Fruit fly (Drosophila melanogaster) whole organism, embryonic: ENCODE data around the gene CG13896.

ENCODE experiments used
- B-H1 ChIP-seq: fragments of 200-800 bp; sonication (Bioruptor generic); IDR thresholded peaks from 3 replicates; pipeline ENCODE4 v1.3.6; 2022; ENCODE audit warnings: missing biosample characterization, missing genetic modification characterization
- BEAF-32 ChIP-seq: fragments of 200-800 bp; sonication (Bioruptor generic); optimal IDR thresholded peaks from 3 replicates; lab custom pipeline; 2017; ENCODE audit warnings: missing biosample characterization, missing genetic modification characterization, mild to moderate bottlenecking, moderate library complexity, missing genetic modification reagents
- CG10959 ChIP-seq: fragments of 200-800 bp; sonication (Bioruptor generic); IDR thresholded peaks from 2 replicates; pipeline ENCODE4 v1.3.6; 2022; ENCODE audit warnings: missing biosample characterization, missing genetic modification characterization
- CG12391 ChIP-seq: fragments of 200-800 bp; sonication (Bioruptor generic); optimal IDR thresholded peaks from 3 replicates; lab custom pipeline; 2018; ENCODE audit warnings: missing biosample characterization, mild to moderate bottlenecking, missing genetic modification characterization, moderate library complexity
- CG15479 ChIP-seq: fragments of 200-800 bp; sonication (Bioruptor generic); optimal IDR thresholded peaks from 3 replicates; lab custom pipeline; 2019; ENCODE audit warnings: missing biosample characterization, mild to moderate bottlenecking, missing genetic modification characterization, moderate library complexity
- CG18476 ChIP-seq: fragments of 200-800 bp; sonication (Bioruptor generic); optimal IDR thresholded peaks from 2 replicates; lab custom pipeline; 2016; ENCODE audit warnings: missing biosample characterization, mild to moderate bottlenecking, missing genetic modification characterization
- CG18599 ChIP-seq: fragments of 200-800 bp; sonication (Bioruptor generic); optimal IDR thresholded peaks from 3 replicates; lab custom pipeline; 2017; ENCODE audit warnings: missing biosample characterization, missing genetic modification characterization, mild to moderate bottlenecking, moderate library complexity, missing genetic modification reagents
- CG3281 ChIP-seq: fragments of 200-800 bp; sonication (Bioruptor generic); optimal IDR thresholded peaks from 3 replicates; lab custom pipeline; 2017; ENCODE audit warnings: missing biosample characterization, mild to moderate bottlenecking, missing genetic modification characterization
- CG4730 ChIP-seq: fragments of 200-800 bp; sonication (Bioruptor generic); IDR thresholded peaks from 2 replicates; pipeline ENCODE4 v1.3.6; 2022; ENCODE audit warnings: missing biosample characterization, missing genetic modification characterization
- CG6272 ChIP-seq: fragments of 200-800 bp; sonication (Bioruptor generic); IDR thresholded peaks from 2 replicates; pipeline ENCODE4 v1.3.6; 2022; ENCODE audit warnings: missing biosample characterization, missing genetic modification characterization
- CG6765 ChIP-seq: fragments of 200-800 bp; sonication (Bioruptor generic); optimal IDR thresholded peaks from 3 replicates; lab custom pipeline; 2017; ENCODE audit warnings: missing biosample characterization, mild to moderate bottlenecking, missing genetic modification characterization
- CG7786 ChIP-seq: fragments of 200-800 bp; sonication (Bioruptor generic); optimal IDR thresholded peaks from 2 replicates; lab custom pipeline; 2016; ENCODE audit warnings: missing biosample characterization, missing genetic modification characterization
- Eip74EF ChIP-seq, 2 experiments: fragments of 200-800 bp in 1 of 2; fragments of >200 bp in 1 of 2; sonication (Bioruptor generic) in 1 of 2; optimal IDR thresholded peaks; 2 replicates each; lab custom pipeline; 2017 to 2019; ENCODE audit warnings: missing biosample characterization in 2 of 2, missing genetic modification characterization in 2 of 2, mild to moderate bottlenecking in 1 of 2, moderate library complexity in 1 of 2
- Ets65A ChIP-seq: fragments of 200-800 bp; sonication (Bioruptor generic); peaks from one replicate; lab custom pipeline; 2016; ENCODE audit warnings: missing biosample characterization, missing genetic modification characterization
- HLH4C ChIP-seq: fragments of 200-800 bp; sonication (Bioruptor generic); IDR thresholded peaks from 3 replicates; pipeline ENCODE4 v1.3.6; 2022; ENCODE audit warnings: missing biosample characterization, missing genetic modification characterization; ENCODE audit not compliant: partially characterized antibody
- Kr ChIP-seq: fragments of 200-800 bp; sonication (Bioruptor generic); optimal IDR thresholded peaks from 2 replicates; lab custom pipeline; 2017; ENCODE audit warnings: missing biosample characterization, mild to moderate bottlenecking, missing genetic modification characterization
- Lpt ChIP-seq: fragments of >200 bp; optimal IDR thresholded peaks from 2 replicates; lab custom pipeline; 2018; ENCODE audit warnings: missing biosample characterization, missing genetic modification characterization
- NK7.1 ChIP-seq: fragments of 200-800 bp; sonication (Bioruptor generic); optimal IDR thresholded peaks from 3 replicates; lab custom pipeline; 2016; ENCODE audit warnings: missing biosample characterization, missing genetic modification characterization
- ara ChIP-seq: fragments of 200-800 bp; sonication (Bioruptor generic); IDR thresholded peaks from 2 replicates; pipeline ENCODE4 v1.3.6; 2022; ENCODE audit warnings: missing biosample characterization, missing genetic modification characterization
- chm ChIP-seq: fragments of 200-800 bp; sonication (Bioruptor generic); IDR thresholded peaks from 2 replicates; pipeline ENCODE4 v1.3.6; 2022; ENCODE audit warnings: missing biosample characterization, missing genetic modification characterization
- corto ChIP-seq: fragments of 200-800 bp; sonication (Bioruptor generic); optimal IDR thresholded peaks from 2 replicates; lab custom pipeline; 2016; ENCODE audit warnings: missing biosample characterization, mild to moderate bottlenecking, missing genetic modification characterization, moderate library complexity
- eyg ChIP-seq: fragments of 200-800 bp; sonication (Bioruptor generic); optimal IDR thresholded peaks from 3 replicates; lab custom pipeline; 2016; ENCODE audit warnings: missing biosample characterization, missing genetic modification characterization
- fd102C ChIP-seq: fragments of 200-800 bp; sonication (Bioruptor generic); optimal IDR thresholded peaks from 2 replicates; lab custom pipeline; 2018; ENCODE audit warnings: missing biosample characterization, mild to moderate bottlenecking, missing genetic modification characterization, moderate library complexity
- fd96Cb ChIP-seq: fragments of 200-800 bp; sonication (Bioruptor generic); optimal IDR thresholded peaks from 2 replicates; lab custom pipeline; 2018; ENCODE audit warnings: missing biosample characterization, mild to moderate bottlenecking, missing genetic modification characterization, moderate library complexity
- gfzf ChIP-seq: fragments of 200-800 bp; sonication (Bioruptor generic); optimal IDR thresholded peaks from 2 replicates; lab custom pipeline; 2016; ENCODE audit warnings: missing biosample characterization, mild to moderate bottlenecking, missing genetic modification characterization, moderate library complexity
- grau ChIP-seq: fragments of 200-800 bp; optimal IDR thresholded peaks from 3 replicates; lab custom pipeline; 2019; ENCODE audit warnings: missing biosample characterization, mild to moderate bottlenecking, missing genetic modification characterization, moderate library complexity
- hkb ChIP-seq, 2 experiments: fragments of 200-800 bp in 1 of 2; fragments of >200 bp in 1 of 2; sonication (Bioruptor generic) in 1 of 2; IDR thresholded peaks in 1 of 2; optimal IDR thresholded peaks in 1 of 2; 2 replicates each; pipeline versions ENCODE4 v1.3.6 to Lab custom; 2017 to 2022; ENCODE audit warnings: missing biosample characterization in 1 of 2, missing genetic modification characterization in 1 of 2
- kni ChIP-seq: fragments of 200-800 bp; sonication (Bioruptor generic); optimal IDR thresholded peaks from 3 replicates; lab custom pipeline; 2017; ENCODE audit warnings: mild to moderate bottlenecking, missing biosample characterization, missing genetic modification reagents, missing genetic modification characterization
- lbe ChIP-seq: fragments of 200-800 bp; sonication (Bioruptor generic); optimal IDR thresholded peaks from 2 replicates; lab custom pipeline; 2016; ENCODE audit warnings: missing biosample characterization, mild to moderate bottlenecking, missing genetic modification characterization
- org-1 ChIP-seq: fragments of 200-800 bp; sonication (Bioruptor generic); optimal IDR thresholded peaks from 2 replicates; lab custom pipeline; 2017; ENCODE audit warnings: missing biosample characterization, missing genetic modification characterization
- pan ChIP-seq, 4 experiments: fragments of >200 bp in 3 of 4; fragments of 200-800 bp in 1 of 4; sonication (Bioruptor generic) in 1 of 4; optimal IDR thresholded peaks in 3 of 4; IDR thresholded peaks in 1 of 4; 2 replicates each; pipeline versions ENCODE4 v1.3.6 to Lab custom; 2017 to 2022; ENCODE audit warnings: missing biosample characterization in 2 of 4, missing genetic modification characterization in 2 of 4, mixed read lengths in 1 of 4
- pros ChIP-seq: fragments of 200-800 bp; sonication (Bioruptor generic); optimal IDR thresholded peaks from 3 replicates; lab custom pipeline; 2019; ENCODE audit warnings: missing biosample characterization, mild to moderate bottlenecking, missing genetic modification characterization, moderate library complexity
- sens ChIP-seq: fragments of 200-800 bp; sonication (Bioruptor generic); peaks from one replicate; lab custom pipeline; 2016; ENCODE audit warnings: missing biosample characterization, missing genetic modification characterization
- sqz ChIP-seq: fragments of 200-800 bp; sonication (Bioruptor generic); optimal IDR thresholded peaks from 3 replicates; lab custom pipeline; 2018; ENCODE audit warnings: missing biosample characterization, mild to moderate bottlenecking, missing genetic modification characterization
- tll ChIP-seq, 2 experiments: fragments of 200-800 bp in 1 of 2; fragments of >200 bp in 1 of 2; sonication (Bioruptor generic) in 1 of 2; optimal IDR thresholded peaks; 2 replicates each; lab custom pipeline; 2017 to 2019; ENCODE audit warnings: missing biosample characterization in 2 of 2, missing genetic modification characterization in 2 of 2, mild to moderate bottlenecking in 1 of 2, moderate library complexity in 1 of 2
- trem ChIP-seq: fragments of 200-800 bp; optimal IDR thresholded peaks from 3 replicates; lab custom pipeline; 2019; ENCODE audit warnings: missing biosample characterization, mild to moderate bottlenecking, missing genetic modification characterization, moderate library complexity
- vfl ChIP-seq: fragments of 200-800 bp; sonication (Bioruptor generic); optimal IDR thresholded peaks from 2 replicates; lab custom pipeline; 2016; ENCODE audit warnings: missing biosample characterization, missing genetic modification characterization
- z ChIP-seq: fragments of 200-800 bp; sonication (Bioruptor generic); IDR thresholded peaks from 3 replicates; pipeline ENCODE4 v1.3.6; 2022; ENCODE audit warnings: missing biosample characterization, missing genetic modification characterization
- zen ChIP-seq: fragments of 200-800 bp; sonication (Bioruptor generic); optimal IDR thresholded peaks from 3 replicates; lab custom pipeline; 2018; ENCODE audit warnings: missing biosample characterization, mild to moderate bottlenecking, missing genetic modification characterization, moderate library complexity
- zf30C ChIP-seq: fragments of 200-800 bp; sonication (Bioruptor generic); optimal IDR thresholded peaks from 3 replicates; lab custom pipeline; 2018; ENCODE audit warnings: missing biosample characterization, mild to moderate bottlenecking, missing genetic modification characterization

CG13896 gene

DNA sequence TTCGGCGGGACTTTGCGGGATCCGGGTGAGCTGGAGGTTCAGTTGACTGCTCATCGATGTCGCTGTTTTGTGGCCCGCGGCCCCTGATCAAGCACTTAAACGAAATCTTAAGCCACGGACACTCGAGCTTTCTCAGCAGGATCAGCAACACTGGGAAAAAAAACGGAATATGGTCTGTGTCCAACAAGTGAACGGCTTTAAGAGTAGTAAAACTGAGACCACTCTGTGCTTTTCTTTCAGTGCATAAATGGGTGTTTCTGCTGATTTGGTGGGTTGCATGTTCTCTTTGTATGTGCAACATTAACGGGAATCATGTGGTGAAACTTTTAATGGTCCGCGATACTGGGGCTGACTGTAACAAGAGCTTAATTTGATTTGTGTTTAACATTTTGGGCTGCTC lies 17.7 kb upstream of the CG13896 start:
- TF ChIP-seq NK7.1 (GFP tag; lab: Kevin White, UChicago), result no peak
- TF ChIP-seq hkb (optimal IDR thresholded peaks at IDR 0.05; lab: Kevin White, UChicago), result peak; percentile 8
- no peak for TF ChIP-seq hkb (GFP tag; IDR thresholded peaks at IDR 0.05; lab: Robert Waterston, UW)

DNA sequence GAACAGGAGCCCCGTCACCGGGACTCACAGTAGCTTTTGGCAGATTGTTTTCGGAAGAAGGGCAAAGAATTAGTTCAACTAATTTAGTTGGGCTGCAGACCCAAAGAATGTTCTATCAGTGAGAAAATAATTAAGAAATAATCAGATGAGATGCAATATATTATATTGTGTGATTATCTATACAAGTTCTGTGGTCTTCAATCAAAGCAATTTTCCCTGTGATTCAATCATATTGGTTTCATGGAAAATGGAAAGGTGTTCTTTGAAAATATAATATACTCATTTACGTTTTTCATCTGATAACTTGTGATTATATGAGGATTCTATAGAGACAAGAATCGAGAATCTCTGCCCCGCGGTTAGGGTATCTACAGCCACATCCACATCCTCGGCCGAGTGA lies 16.9 kb upstream of the CG13896 start:
- peak; percentile 49 for TF ChIP-seq sens (GFP tag; lab: Kevin White, UChicago)
- TF ChIP-seq CG6765 (GFP tag; lab: Kevin White, UChicago), result no peak

DNA sequence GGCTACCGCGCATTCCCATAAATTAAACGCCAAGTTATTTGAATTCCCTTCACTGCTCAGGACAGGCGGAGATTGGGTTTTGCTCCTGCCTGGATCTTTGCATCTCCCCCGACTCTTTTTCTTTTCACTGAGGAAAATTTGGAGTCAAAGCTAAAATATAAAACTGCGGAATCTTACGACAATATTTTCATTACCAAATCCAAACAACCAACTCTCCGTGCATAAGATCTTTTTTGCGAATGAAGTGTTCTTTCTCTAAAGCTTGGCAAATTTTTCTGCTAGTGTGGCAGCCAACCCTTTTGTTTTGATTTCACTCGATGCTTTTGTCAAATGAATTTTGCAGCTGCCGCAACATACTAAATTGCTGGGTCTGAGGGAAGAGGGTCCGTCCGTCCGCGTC lies 16.2 kb upstream of the CG13896 start:
- TF ChIP-seq lbe (GFP tag; lab: Kevin White, UChicago), result peak; percentile 85
- TF ChIP-seq corto (GFP tag; lab: Kevin White, UChicago), result peak; percentile 81
- peak; percentile 70 for TF ChIP-seq Ets65A (GFP tag; lab: Kevin White, UChicago)
- no peak for TF ChIP-seq BEAF-32 (GFP tag; lab: Kevin White, UChicago)
- TF ChIP-seq sqz, result no peak
- TF ChIP-seq fd102C (GFP tag; lab: Kevin White, UChicago), result no peak
- TF ChIP-seq, all 482 proteins: peak for 3

DNA sequence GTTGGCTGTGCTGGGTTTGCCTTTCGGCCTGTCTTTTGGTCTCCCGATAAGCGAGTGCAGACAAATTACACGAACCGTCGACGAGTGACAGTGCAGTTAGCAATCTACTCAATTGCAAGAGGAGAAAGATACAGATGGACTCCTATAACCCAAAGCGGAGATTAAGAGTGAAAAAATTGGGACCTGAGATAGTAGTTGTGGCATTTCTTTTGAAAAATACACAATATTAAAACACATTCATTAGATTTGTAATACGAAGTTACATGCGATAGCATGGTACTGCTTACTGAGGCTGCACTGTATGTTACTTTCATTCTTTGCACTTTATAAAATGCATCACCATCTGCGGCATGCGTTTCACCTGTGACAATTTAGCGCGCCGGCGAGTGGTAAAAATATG lies 15.5 kb upstream of the CG13896 start:
- TF ChIP-seq chm (GFP tag; lab: Robert Waterston, UW) (peak; percentile 34; the same call in 1 of the 2 replicates), grau (tag; lab: Kevin White, UChicago) (peak; percentile 36), z (GFP tag; lab: Robert Waterston, UW) (0 out of 3 replicates have a peak, but pooled peaks have one; percentile 29), CG6765 (GFP tag; lab: Kevin White, UChicago) (no peak), ara (GFP tag; lab: Robert Waterston, UW) (0 out of 2 replicates have a peak, but pooled peaks have one; percentile 15), sens (GFP tag; lab: Kevin White, UChicago) (peak; percentile 79), CG3281 (GFP tag; lab: Kevin White, UChicago) (no peak)

DNA sequence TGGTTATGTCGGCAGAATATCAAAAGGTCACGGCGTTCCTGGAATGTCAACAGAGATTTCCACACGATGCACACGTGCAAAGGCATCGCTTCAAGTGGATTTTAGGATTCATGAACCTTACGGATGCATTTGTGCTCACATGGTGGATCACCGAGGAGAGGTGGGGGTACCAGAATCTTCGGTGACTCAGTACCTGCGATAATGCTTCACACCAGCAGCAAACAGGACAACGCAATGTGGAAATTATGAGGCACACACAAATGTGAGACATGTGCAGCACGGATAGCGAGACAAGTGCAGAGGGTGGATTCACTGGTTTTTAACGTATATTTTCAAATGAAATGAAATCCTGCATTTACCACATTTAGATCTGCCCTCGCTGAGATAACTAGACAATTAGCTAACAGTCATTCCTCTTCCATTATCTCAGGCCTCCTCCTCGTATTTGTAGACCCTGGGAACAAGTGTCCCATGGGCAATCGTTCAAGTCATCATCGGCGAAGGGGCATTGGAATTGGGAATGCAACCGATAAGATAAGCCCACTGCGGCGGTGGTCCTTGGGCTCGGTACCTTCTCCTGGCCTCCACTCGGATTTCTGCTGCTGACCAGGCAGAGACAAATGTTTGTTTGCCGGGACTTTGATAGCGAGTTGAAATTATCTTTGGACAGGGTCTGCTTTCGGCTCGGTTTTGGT lies 15.0 kb upstream of the CG13896 start:
- no peak for TF ChIP-seq zf30C (GFP tag; lab: Kevin White, UChicago)
- TF ChIP-seq CG18476 (GFP tag; lab: Kevin White, UChicago), result peak; percentile 98
- peak; percentile 27 for TF ChIP-seq pros (GFP tag; lab: Kevin White, UChicago)
- no peak for TF ChIP-seq B-H1 (GFP tag; lab: Robert Waterston, UW)
- 0 out of 2 replicates have a peak, but pooled peaks have one; percentile 8 for TF ChIP-seq CG4730 (GFP tag; lab: Robert Waterston, UW)
- TF ChIP-seq Kr (GFP tag; lab: Kevin White, UChicago), result peak; percentile 26
- TF ChIP-seq HLH4C, result no peak
- TF ChIP-seq Eip74EF (GFP tag; optimal IDR thresholded peaks at IDR 0.05; lab: Kevin White, UChicago), result no peak
- no peak for TF ChIP-seq CG6272 (GFP tag; lab: Robert Waterston, UW)
- TF ChIP-seq vfl (GFP tag; lab: Kevin White, UChicago), result peak; percentile 4
- no peak for TF ChIP-seq CG10959 (GFP tag; lab: Robert Waterston, UW)
- TF ChIP-seq pan (optimal IDR thresholded peaks at IDR 0.05; lab: Kevin White, UChicago), result peak in 1 of 2 experiments; percentile 44
- no peak for TF ChIP-seq pan (GFP tag; optimal IDR thresholded peaks at IDR 0.05 in 1 of 2, IDR thresholded peaks at IDR 0.05 in 1 of 2)
- TF ChIP-seq kni (GFP tag; lab: Kevin White, UChicago), result peak; percentile 44
- no peak for TF ChIP-seq CG18599 (GFP tag; lab: Kevin White, UChicago)
- TF ChIP-seq trem (tag; lab: Kevin White, UChicago), result no peak
- no peak for TF ChIP-seq gfzf (GFP tag; lab: Kevin White, UChicago)
- no peak for TF ChIP-seq Lpt
- no peak for TF ChIP-seq CG12391 (tag; lab: Kevin White, UChicago)
- TF ChIP-seq CG15479 (GFP tag; lab: Kevin White, UChicago), result peak; percentile 99
- peak in 1 of 2 experiments; percentile 78 for TF ChIP-seq tll (GFP tag; optimal IDR thresholded peaks at IDR 0.05; lab: Kevin White, UChicago)
- TF ChIP-seq CG7786 (GFP tag; lab: Kevin White, UChicago), result no peak
- TF ChIP-seq zen, result peak; percentile 88
- TF ChIP-seq fd96Cb (tag; lab: Kevin White, UChicago), result no peak
- TF ChIP-seq org-1, result no peak
- no peak for TF ChIP-seq eyg (GFP tag; lab: Kevin White, UChicago)
